Worm (Caenorhabditis elegans): Measurements from ENCODE around the gene ZC239.17.
"Not testable (repeated sequence)": the region's sequence is repeated elsewhere in the genome, so short reads cannot be mapped to it uniquely, and the experiment has no call there.

DNA sequence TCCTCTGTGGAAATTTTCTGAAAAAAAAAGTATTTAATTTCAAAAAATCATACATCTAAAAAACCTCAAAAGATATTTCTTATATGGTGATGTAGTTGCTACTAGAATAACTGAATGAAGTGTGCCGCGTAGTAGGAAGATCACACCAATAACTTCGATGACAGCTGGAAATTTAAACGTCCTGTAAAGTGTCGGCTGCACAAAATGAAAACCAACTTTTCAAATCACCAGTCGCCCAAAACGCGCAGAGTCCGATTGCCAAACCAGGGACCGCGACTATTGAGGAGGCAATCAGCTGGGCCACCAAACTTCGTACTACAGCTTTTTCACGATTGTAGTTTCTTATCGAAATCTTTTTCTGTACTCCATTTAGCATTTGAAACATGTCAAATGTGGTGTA lies 24.4 kb downstream of the ZC239.17 start, which contains the start of gene sri-48:
- TF ChIP-seq W03F9.2, dao-5 (tag; optimal IDR thresholded peaks at IDR 0.05): not testable (repeated sequence)
